Worm (Caenorhabditis elegans): ENCODE data around the gene C50B8.5.

Gene C50B8.5

ce11 chrV:13565197-13565596, 15.6 kb upstream of the C50B8.5 start:
- TF ChIP-seq flt-1 (GFP tag; IDR thresholded peaks at IDR 0.05) = no peak
- TF ChIP-seq tab-1 (GFP tag; IDR thresholded peaks at IDR 0.05) = no peak
- 0 out of 2 replicates have a peak, but pooled peaks have one; percentile 9 for TF ChIP-seq T22C8.4 (GFP tag; IDR thresholded peaks at IDR 0.05)
- TF ChIP-seq ref-1 (GFP tag; conservative IDR thresholded peaks at IDR 0.05) = no peak

- TF ChIP-seq ztf-23 (GFP tag; IDR thresholded peaks at IDR 0.05) = no peak
- no peak for TF ChIP-seq med-1 (GFP tag; optimal IDR thresholded peaks at IDR 0.05; ENCODE audit: insufficient read depth)
Observed at ce11 chrV:13565781-13566180, 15.0 kb upstream of the C50B8.5 start, which contains the start of gene slrp-1. TSS of gene slrp-1 (plus strand) at chrV:13565863.

DNA sequence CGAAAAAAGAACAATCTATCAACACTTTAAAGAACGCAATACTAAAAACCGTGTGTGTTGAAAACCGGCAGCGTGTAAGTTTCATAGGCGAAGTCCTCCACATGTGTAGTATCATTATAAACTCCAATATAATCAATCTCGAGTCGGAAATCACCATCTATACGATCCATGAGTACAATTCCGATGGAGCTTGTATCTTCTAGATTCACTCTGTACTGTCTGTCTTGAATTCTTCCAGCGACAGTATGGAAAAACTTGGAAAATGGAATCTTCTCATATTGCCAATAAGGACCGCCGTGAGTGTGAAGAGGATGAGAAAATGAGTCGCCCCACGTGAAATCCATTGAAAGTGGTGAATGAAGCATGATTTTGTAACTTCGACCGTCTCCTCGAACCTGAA, 13.8 kb upstream of the C50B8.5 start:
- TF ChIP-seq ref-1 (GFP tag; conservative IDR thresholded peaks at IDR 0.05) (no peak), cog-1 (tag; optimal IDR thresholded peaks at IDR 0.05) (no peak), ztf-23 (GFP tag; IDR thresholded peaks at IDR 0.05) (no peak), tab-1 (GFP tag; IDR thresholded peaks at IDR 0.05) (no peak), T22C8.4 (GFP tag; IDR thresholded peaks at IDR 0.05) (no peak), ztf-29 (GFP tag; IDR thresholded peaks at IDR 0.05) (no peak)

DNA sequence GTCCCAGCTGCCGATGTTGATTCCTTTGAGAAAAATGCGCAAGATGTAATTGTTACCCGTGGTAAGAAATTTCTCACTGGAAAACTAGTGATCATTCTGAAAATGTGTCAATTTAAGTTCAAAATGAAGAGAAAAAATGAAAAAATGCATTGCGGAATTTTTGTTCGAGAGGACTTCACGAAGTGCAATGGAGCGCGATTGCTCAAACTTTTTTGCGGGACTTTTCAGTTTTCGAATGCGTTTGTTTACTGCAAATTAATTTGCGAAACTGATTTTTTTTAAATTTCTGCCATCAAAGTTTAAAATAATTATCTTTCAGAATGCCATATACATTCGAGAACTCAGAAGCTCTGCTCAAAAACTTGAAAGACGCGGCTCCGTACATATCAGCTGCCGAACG, 12.2 kb upstream of the C50B8.5 start, which contains the start of the genes nuaf-1 and bir-2:
Gene nuaf-1 (minus strand): TSS at position 98 of the 400 bp plus-strand sequence.
Gene bir-2 (plus strand): TSS at position 318 of the 400 bp plus-strand sequence.
- TF ChIP-seq ztf-23 (GFP tag; IDR thresholded peaks at IDR 0.05) (no peak), med-1 (GFP tag; optimal IDR thresholded peaks at IDR 0.05; ENCODE audit: insufficient read depth) (no peak), ztf-29 (GFP tag; IDR thresholded peaks at IDR 0.05) (no peak)

- TF ChIP-seq cog-1 (tag; optimal IDR thresholded peaks at IDR 0.05) (no peak), ztf-29 (GFP tag; IDR thresholded peaks at IDR 0.05) (no peak)
Observed at ce11 chrV:13571714-13572258, 9.0 kb upstream of the C50B8.5 start, which contains the start of gene C50B8.4. TSS of gene C50B8.4 (plus strand) at chrV:13572012.

DNA sequence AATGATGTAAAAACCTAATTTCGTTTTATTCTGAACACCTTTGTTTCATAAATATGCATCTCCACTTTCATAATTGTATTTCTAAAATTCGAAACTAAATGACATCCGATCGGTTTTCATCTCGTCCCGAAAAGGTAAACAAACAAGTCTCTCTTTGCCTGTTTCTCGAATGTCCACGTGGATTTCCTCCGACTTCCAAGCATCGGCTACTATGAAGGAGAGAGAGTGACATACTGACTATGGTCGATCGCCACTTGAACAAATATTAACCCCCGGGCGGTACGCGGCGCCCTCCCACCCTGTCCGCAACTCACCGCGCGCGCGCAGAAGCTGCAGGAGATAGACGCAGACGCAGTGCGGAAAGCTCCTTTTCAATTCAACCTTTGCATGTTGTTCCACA, 4.9 kb upstream of the C50B8.5 start:
- TF ChIP-seq tab-1 (GFP tag; IDR thresholded peaks at IDR 0.05) (no peak), ztf-23 (GFP tag; IDR thresholded peaks at IDR 0.05) (peak; percentile 43; the same call in 1 of the 2 replicates)

ce11 chrV:13576828-13577227, 3.9 kb upstream of the C50B8.5 start:
- no peak for TF ChIP-seq ztf-23 (GFP tag; IDR thresholded peaks at IDR 0.05)
- TF ChIP-seq med-1 (GFP tag; optimal IDR thresholded peaks at IDR 0.05; ENCODE audit: insufficient read depth) = no peak
- TF ChIP-seq cog-1 (tag; optimal IDR thresholded peaks at IDR 0.05) = no peak
- TF ChIP-seq tab-1 (GFP tag; IDR thresholded peaks at IDR 0.05) = no peak
- no peak for TF ChIP-seq klf-2 (GFP tag; conservative IDR thresholded peaks at IDR 0.05)

DNA sequence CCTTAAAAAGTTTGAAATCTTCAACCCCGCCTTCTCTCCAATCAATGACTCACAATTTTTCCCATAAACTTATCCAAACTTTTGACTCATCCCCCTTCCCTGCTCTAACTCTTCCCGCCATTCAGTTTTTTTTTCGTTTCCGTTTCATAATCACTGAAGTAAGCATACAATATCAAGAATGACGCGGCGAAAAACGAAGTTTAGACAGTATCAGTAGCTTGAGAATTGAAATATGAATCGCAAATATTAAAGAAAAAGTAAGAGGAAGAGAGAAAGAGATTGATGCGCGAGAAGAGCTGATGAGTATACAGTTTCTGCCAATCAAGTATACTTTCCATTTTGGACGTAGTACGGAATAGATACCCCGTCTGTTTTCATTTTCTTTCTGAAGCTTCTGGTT, 3.3 kb upstream of the C50B8.5 start:
- TF ChIP-seq flt-1 (GFP tag; IDR thresholded peaks at IDR 0.05) = no peak

- TF ChIP-seq cog-1 (tag; optimal IDR thresholded peaks at IDR 0.05) = no peak
- no peak for TF ChIP-seq klf-2 (GFP tag; conservative IDR thresholded peaks at IDR 0.05)
- TF ChIP-seq flt-1 (GFP tag; IDR thresholded peaks at IDR 0.05) = no peak
- TF ChIP-seq ztf-29 (GFP tag; IDR thresholded peaks at IDR 0.05) = no peak
Observed at ce11 chrV:13578637-13579036, 2.1 kb upstream of the C50B8.5 start, which contains the start of gene C50B8.6. TSS of gene C50B8.6 (plus strand) at chrV:13578972.

DNA sequence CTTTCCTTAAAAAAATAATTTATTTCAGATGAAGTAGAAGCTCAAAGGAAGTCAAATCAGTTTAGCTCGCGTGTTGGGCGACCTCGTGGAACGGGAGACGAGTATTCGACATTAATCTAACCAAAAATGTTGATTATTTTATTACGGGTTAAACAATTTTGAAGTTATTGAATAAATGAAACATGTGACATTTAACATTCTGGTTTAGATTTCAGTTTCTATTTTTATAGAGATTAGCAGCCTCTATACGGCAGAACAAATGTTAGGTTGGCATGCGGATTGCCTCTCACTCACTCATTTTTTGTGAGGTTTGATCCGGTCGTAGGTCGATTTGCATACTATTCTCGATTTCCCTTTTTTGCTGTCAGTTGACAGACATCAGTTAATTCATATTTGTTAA, 3.7 kb downstream of the C50B8.5 start, which contains the start of gene F53F4.1:
Gene F53F4.1 (plus strand): TSS at position 301 of the 400 bp plus-strand sequence.
- TF ChIP-seq ref-1 (GFP tag; conservative IDR thresholded peaks at IDR 0.05) (no peak), ztf-29 (GFP tag; IDR thresholded peaks at IDR 0.05) (no peak), cog-1 (tag; optimal IDR thresholded peaks at IDR 0.05) (no peak), ztf-23 (GFP tag; IDR thresholded peaks at IDR 0.05) (no peak), flt-1 (GFP tag; IDR thresholded peaks at IDR 0.05) (no peak), tab-1 (GFP tag; IDR thresholded peaks at IDR 0.05) (no peak), klf-2 (GFP tag; conservative IDR thresholded peaks at IDR 0.05) (no peak), med-1 (GFP tag; optimal IDR thresholded peaks at IDR 0.05; ENCODE audit: insufficient read depth) (no peak), T22C8.4 (GFP tag; IDR thresholded peaks at IDR 0.05) (no peak)

DNA sequence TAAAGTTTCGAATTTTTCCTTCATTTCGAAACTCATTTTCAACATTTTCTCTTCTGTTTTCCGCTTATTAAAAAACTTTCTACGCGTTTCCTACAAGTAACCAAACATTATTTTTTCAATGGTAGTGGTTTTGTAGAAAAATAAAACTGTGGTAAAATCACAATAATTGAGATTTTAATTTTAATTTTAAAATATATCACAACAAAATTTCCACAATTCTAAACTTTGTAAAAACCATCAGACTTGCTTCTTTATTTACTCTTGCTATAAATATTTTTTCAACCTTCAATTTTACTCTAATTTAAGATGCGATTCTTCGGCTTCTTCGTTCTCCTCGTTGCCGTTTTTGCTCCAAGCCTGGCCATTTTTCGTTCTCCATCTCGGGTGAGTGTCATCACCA, 7.1 kb downstream of the C50B8.5 start, which contains the start of gene F53F4.17:
Gene F53F4.17 (plus strand): TSS at position 301 of the 400 bp plus-strand sequence.
- no peak for TF ChIP-seq ztf-29 (GFP tag; IDR thresholded peaks at IDR 0.05)
- TF ChIP-seq cog-1 (tag; optimal IDR thresholded peaks at IDR 0.05) = no peak
- no peak for TF ChIP-seq ref-1 (GFP tag; conservative IDR thresholded peaks at IDR 0.05)
- no peak for TF ChIP-seq tab-1 (GFP tag; IDR thresholded peaks at IDR 0.05)
- no peak for TF ChIP-seq T22C8.4 (GFP tag; IDR thresholded peaks at IDR 0.05)
- no peak for TF ChIP-seq med-1 (GFP tag; optimal IDR thresholded peaks at IDR 0.05; ENCODE audit: insufficient read depth)
- no peak for TF ChIP-seq flt-1 (GFP tag; IDR thresholded peaks at IDR 0.05)
- TF ChIP-seq klf-2 (GFP tag; conservative IDR thresholded peaks at IDR 0.05) = no peak
- no peak for TF ChIP-seq ztf-23 (GFP tag; IDR thresholded peaks at IDR 0.05)
